Worm (Caenorhabditis elegans): Measurements from ENCODE around the gene endu-2.
A peak's percentile ranks its signal among the peaks of the same experiment; 100 is the strongest.

Gene endu-2

ce11 chrX:8241906-8242305 is at the start of gene endu-2:
Gene endu-2, plus strand, starts transcription at chrX:8242301.
- TF ChIP-seq hmg-4 (GFP tag; optimal IDR thresholded peaks at IDR 0.05) (no peak), B0310.2 (tag; optimal IDR thresholded peaks at IDR 0.05) (no peak)

DNA sequence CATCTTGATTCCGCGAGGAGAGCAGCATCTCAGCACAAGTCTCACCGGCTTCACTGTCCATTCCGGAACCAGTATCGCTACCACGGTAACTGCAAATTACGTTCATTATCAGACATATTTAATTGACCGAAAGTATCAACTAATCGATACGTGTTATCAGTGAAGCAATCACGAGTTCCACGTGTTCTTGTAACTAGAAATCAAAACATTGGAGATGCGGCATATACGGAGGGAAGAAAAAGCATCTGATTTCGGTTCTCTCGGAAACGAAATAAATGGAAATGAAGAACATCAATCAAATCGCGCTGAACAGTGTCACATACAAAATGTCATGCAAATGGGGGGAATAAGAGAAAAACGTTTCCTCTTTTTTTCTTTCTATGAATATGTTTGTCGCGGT is 48.9 kb upstream of the endu-2 start:
- TF ChIP-seq hmg-4 (GFP tag; optimal IDR thresholded peaks at IDR 0.05) (no peak), pes-1 (GFP tag; IDR thresholded peaks at IDR 0.05) (no peak), sea-1 (GFP tag; conservative IDR thresholded peaks at IDR 0.05) (no peak), hnd-1 (tag; optimal IDR thresholded peaks at IDR 0.05) (no peak), B0310.2 (tag; optimal IDR thresholded peaks at IDR 0.05) (no peak), scrt-1 (GFP tag; IDR thresholded peaks at IDR 0.05) (no peak), ama-1 (optimal IDR thresholded peaks at IDR 0.05) (no peak), F13C5.2 (tag; optimal IDR thresholded peaks at IDR 0.05) (no peak), tbx-37 (GFP tag; conservative IDR thresholded peaks at IDR 0.05) (no peak), ceh-13 (GFP tag; optimal IDR thresholded peaks at IDR 0.05) (no peak), ceh-36 (tag; optimal IDR thresholded peaks at IDR 0.05) (no peak), aly-1 (tag; optimal IDR thresholded peaks at IDR 0.05) (no peak), tra-4 (tag; optimal IDR thresholded peaks at IDR 0.05) (no peak), tbx-11 (GFP tag; IDR thresholded peaks at IDR 0.05) (no peak), flt-1 (GFP tag; IDR thresholded peaks at IDR 0.05) (no peak), hmbx-1 (tag; optimal IDR thresholded peaks at IDR 0.05) (no peak), ets-7 (tag; optimal IDR thresholded peaks at IDR 0.05) (no peak)

DNA sequence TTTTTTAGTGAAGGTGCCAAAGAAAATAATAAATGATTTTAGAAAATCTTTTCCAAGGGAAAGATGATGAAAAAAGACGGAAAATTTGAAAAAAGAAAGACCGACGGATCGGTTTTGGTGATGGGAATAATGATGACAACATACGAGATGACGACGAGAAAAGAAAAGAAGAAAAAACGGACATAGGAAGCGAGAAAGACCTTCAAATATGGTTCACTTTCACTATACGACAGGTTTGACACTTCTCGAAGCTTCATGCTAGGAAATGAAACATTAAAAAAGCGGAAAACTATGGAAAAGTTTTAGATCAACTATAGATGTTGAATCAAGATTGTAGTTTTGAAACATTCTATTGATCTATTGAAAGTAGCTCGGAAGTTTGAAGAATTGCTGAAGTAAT is 41.9 kb upstream of the endu-2 start:
- TF ChIP-seq scrt-1 (GFP tag; IDR thresholded peaks at IDR 0.05), result no peak
- no peak for TF ChIP-seq tbx-11 (GFP tag; IDR thresholded peaks at IDR 0.05)
- TF ChIP-seq tbx-37 (GFP tag; conservative IDR thresholded peaks at IDR 0.05), result no peak
- no peak for TF ChIP-seq hmg-4 (GFP tag; optimal IDR thresholded peaks at IDR 0.05)
- no peak for TF ChIP-seq B0310.2 (tag; optimal IDR thresholded peaks at IDR 0.05)
- no peak for TF ChIP-seq flt-1 (GFP tag; IDR thresholded peaks at IDR 0.05)
- TF ChIP-seq hmbx-1 (tag; optimal IDR thresholded peaks at IDR 0.05), result no peak

DNA sequence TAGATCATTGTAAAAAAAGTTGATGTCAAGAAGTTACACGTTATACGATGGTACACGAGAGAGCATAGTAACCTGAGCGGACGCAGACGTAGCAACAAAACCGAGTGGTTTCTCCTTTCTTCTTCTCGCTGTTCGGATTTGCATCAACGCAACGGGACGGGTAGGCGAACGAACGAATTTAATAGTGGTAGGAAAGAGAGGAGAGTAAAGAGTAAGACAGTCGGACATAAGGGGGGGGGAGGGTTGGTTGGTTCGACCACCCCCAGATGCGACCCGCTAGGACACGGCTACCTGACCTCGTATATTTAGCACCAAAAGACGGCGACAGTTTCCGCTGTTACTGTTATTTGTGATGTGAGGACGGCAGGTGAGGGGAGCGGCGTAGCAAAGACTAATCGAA is 40.9 kb upstream of the endu-2 start:
- TF ChIP-seq hmg-4 (GFP tag; optimal IDR thresholded peaks at IDR 0.05) (peak; percentile 74), tbx-11 (GFP tag; IDR thresholded peaks at IDR 0.05) (no peak), F13C5.2 (tag; optimal IDR thresholded peaks at IDR 0.05) (peak; percentile 26), flt-1 (GFP tag; IDR thresholded peaks at IDR 0.05) (0 out of 2 replicates have a peak, but pooled peaks have one; percentile 7)

ce11 chrX:8203684-8204083 is 38.4 kb upstream of the endu-2 start, which contains the start of gene C17H11.6:
Gene C17H11.6, minus strand, starts transcription at chrX:8203784.
- TF ChIP-seq pes-1 (GFP tag; IDR thresholded peaks at IDR 0.05), result no peak
- no peak for TF ChIP-seq ets-7 (tag; optimal IDR thresholded peaks at IDR 0.05)
- no peak for TF ChIP-seq hmbx-1 (tag; optimal IDR thresholded peaks at IDR 0.05)
- no peak for TF ChIP-seq aly-1 (tag; optimal IDR thresholded peaks at IDR 0.05)
- no peak for TF ChIP-seq hnd-1 (tag; optimal IDR thresholded peaks at IDR 0.05)
- no peak for TF ChIP-seq tbx-11 (GFP tag; IDR thresholded peaks at IDR 0.05)
- no peak for TF ChIP-seq flt-1 (GFP tag; IDR thresholded peaks at IDR 0.05)
- TF ChIP-seq tbx-37 (GFP tag; conservative IDR thresholded peaks at IDR 0.05), result no peak

DNA sequence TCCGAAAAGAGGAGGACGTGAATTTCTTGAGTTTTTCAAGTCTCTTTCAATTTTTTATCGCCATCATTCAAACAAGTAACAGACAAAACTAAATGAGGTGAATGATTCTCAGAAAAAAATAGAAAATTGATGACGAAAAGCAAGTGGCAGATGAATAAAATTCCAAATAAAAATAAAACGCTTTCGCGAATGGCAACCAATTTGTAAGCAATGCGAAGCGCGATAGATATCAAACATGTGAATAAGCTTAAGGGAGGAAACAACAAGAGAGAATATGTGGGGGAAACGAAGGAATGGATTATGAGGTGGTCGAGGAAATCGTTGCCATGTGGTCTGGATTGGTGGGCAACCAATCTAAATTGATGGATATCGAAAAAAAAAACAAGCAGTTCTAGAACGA is 37.6 kb upstream of the endu-2 start:
- TF ChIP-seq hmbx-1 (tag; optimal IDR thresholded peaks at IDR 0.05), result no peak

- TF ChIP-seq F13C5.2 (tag; optimal IDR thresholded peaks at IDR 0.05) (peak; percentile 29), ceh-13 (GFP tag; optimal IDR thresholded peaks at IDR 0.05) (no peak)
Measured at ce11 chrX:8205919-8206318, 36.2 kb upstream of the endu-2 start.

- TF ChIP-seq pes-1 (GFP tag; IDR thresholded peaks at IDR 0.05), result no peak
- no peak for TF ChIP-seq ceh-13 (GFP tag; optimal IDR thresholded peaks at IDR 0.05)
- TF ChIP-seq flt-1 (GFP tag; IDR thresholded peaks at IDR 0.05), result no peak
- no peak for TF ChIP-seq ceh-36 (tag; optimal IDR thresholded peaks at IDR 0.05)
- no peak for TF ChIP-seq aly-1 (tag; optimal IDR thresholded peaks at IDR 0.05)
- TF ChIP-seq scrt-1 (GFP tag; IDR thresholded peaks at IDR 0.05), result no peak
- no peak for TF ChIP-seq tbx-11 (GFP tag; IDR thresholded peaks at IDR 0.05)
- TF ChIP-seq ets-7 (tag; optimal IDR thresholded peaks at IDR 0.05), result no peak
- TF ChIP-seq B0310.2 (tag; optimal IDR thresholded peaks at IDR 0.05), result no peak
- TF ChIP-seq ama-1 (optimal IDR thresholded peaks at IDR 0.05), result no peak
Measured at ce11 chrX:8210999-8211398, 31.1 kb upstream of the endu-2 start, which contains the start of gene cdd-1. Gene cdd-1, minus strand, starts transcription at chrX:8211149.

- TF ChIP-seq pes-1 (GFP tag; IDR thresholded peaks at IDR 0.05), result no peak
- no peak for TF ChIP-seq F13C5.2 (tag; optimal IDR thresholded peaks at IDR 0.05)
- TF ChIP-seq ceh-13 (GFP tag; optimal IDR thresholded peaks at IDR 0.05), result no peak
- no peak for TF ChIP-seq ceh-36 (tag; optimal IDR thresholded peaks at IDR 0.05)
- no peak for TF ChIP-seq tbx-11 (GFP tag; IDR thresholded peaks at IDR 0.05)
- TF ChIP-seq hnd-1 (tag; optimal IDR thresholded peaks at IDR 0.05), result no peak
- TF ChIP-seq B0310.2 (tag; optimal IDR thresholded peaks at IDR 0.05), result no peak
- TF ChIP-seq ets-7 (tag; optimal IDR thresholded peaks at IDR 0.05), result no peak
- TF ChIP-seq tbx-37 (GFP tag; conservative IDR thresholded peaks at IDR 0.05), result no peak
- no peak for TF ChIP-seq flt-1 (GFP tag; IDR thresholded peaks at IDR 0.05)
- TF ChIP-seq sea-1 (GFP tag; conservative IDR thresholded peaks at IDR 0.05), result no peak
- TF ChIP-seq hmbx-1 (tag; optimal IDR thresholded peaks at IDR 0.05), result no peak
- no peak for TF ChIP-seq hmg-4 (GFP tag; optimal IDR thresholded peaks at IDR 0.05)
- TF ChIP-seq aly-1 (tag; optimal IDR thresholded peaks at IDR 0.05), result no peak
- TF ChIP-seq scrt-1 (GFP tag; IDR thresholded peaks at IDR 0.05), result no peak
- no peak for TF ChIP-seq ama-1 (optimal IDR thresholded peaks at IDR 0.05)
Measured at ce11 chrX:8214424-8215115, 27.5 kb upstream of the endu-2 start, which contains the start of gene C47D2.1. Gene C47D2.1, plus strand, starts transcription at chrX:8215065.

Measured in whole organism, early embryonic.